Worm (Caenorhabditis elegans): Measurements from ENCODE around the gene hpo-31.

Gene hpo-31

DNA sequence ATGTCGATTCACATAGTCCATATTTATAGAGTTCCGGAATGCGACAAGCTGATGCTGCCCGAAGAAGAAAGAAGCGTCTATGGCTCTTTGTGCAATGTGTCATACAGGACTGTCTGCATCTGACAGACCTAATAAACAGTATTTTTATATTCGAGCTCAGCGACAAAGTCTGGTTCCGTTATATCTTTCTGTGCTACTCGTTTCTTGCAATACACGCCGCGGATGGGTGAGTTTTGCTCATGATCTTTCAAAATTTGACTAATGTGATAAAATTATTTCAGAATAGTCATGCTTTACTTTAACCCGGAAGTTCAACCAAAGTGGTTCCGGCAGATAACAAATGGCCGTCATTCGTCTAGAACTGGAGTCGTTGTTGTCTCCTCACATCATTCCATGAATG lies 40.8 kb downstream of the hpo-31 start:
- no peak for TF ChIP-seq nhr-43 (tag; optimal IDR thresholded peaks at IDR 0.05; ENCODE audit: poor library complexity, severe bottlenecking)

DNA sequence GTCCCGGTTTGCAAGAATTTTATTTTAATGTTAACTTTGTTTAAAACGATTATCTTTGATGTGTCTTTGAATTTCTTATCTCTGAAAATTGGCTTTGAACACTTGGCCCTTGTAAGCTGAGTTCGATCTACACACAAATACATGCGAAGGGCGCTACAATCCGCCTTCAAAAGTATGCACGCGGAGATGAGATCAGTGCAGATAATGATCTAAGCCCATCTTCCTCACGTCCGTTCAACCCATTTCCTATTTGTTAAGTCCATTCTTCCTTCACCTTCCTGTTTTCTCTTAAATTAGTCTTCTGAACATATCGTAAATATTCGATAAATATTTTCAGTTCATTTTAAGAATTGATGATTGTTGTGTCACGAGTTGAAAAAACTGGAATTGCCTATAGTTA lies 43.5 kb downstream of the hpo-31 start, which contains the start of gene nhr-175:
Gene nhr-175 (plus strand): TSS at position 339 of the 400 bp plus-strand sequence.
- TF ChIP-seq elt-1 (tag; optimal IDR thresholded peaks at IDR 0.05) = peak; percentile 92
- TF ChIP-seq unc-62 (GFP tag; optimal IDR thresholded peaks at IDR 0.05) = no peak
- TF ChIP-seq lin-15B (tag; optimal IDR thresholded peaks at IDR 0.05) = no peak
- peak; percentile 52 for TF ChIP-seq nhr-25 (tag; optimal IDR thresholded peaks at IDR 0.05)
- no peak for TF ChIP-seq nhr-11 (tag; optimal IDR thresholded peaks at IDR 0.05)
- TF ChIP-seq ceh-9 (tag; optimal IDR thresholded peaks at IDR 0.05) = no peak
- TF ChIP-seq nfya-1 (tag; optimal IDR thresholded peaks at IDR 0.05; ENCODE audit: insufficient read depth) = no peak
- no peak for TF ChIP-seq nhr-28 (tag; optimal IDR thresholded peaks at IDR 0.05)
- no peak for TF ChIP-seq fkh-2 (tag; optimal IDR thresholded peaks at IDR 0.05)
- no peak for TF ChIP-seq ceh-16 (tag; optimal IDR thresholded peaks at IDR 0.05)
- TF ChIP-seq nhr-23 (tag; optimal IDR thresholded peaks at IDR 0.05) = peak; percentile 50
- TF ChIP-seq egl-5 (tag; optimal IDR thresholded peaks at IDR 0.05) = no peak
- no peak for TF ChIP-seq lsy-12 (tag; optimal IDR thresholded peaks at IDR 0.05)
- TF ChIP-seq nhr-76 (tag; optimal IDR thresholded peaks at IDR 0.05) = no peak
- TF ChIP-seq pqm-1 (tag; optimal IDR thresholded peaks at IDR 0.05) = no peak
- TF ChIP-seq snpc-4 (tag; optimal IDR thresholded peaks at IDR 0.05) = no peak
- TF ChIP-seq eor-1 (tag; optimal IDR thresholded peaks at IDR 0.05) = no peak
- no peak for TF ChIP-seq hmg-11 (tag; optimal IDR thresholded peaks at IDR 0.05)
- TF ChIP-seq nhr-67 (tag; optimal IDR thresholded peaks at IDR 0.05) = no peak
- no peak for TF ChIP-seq aly-2 (tag; optimal IDR thresholded peaks at IDR 0.05)

DNA sequence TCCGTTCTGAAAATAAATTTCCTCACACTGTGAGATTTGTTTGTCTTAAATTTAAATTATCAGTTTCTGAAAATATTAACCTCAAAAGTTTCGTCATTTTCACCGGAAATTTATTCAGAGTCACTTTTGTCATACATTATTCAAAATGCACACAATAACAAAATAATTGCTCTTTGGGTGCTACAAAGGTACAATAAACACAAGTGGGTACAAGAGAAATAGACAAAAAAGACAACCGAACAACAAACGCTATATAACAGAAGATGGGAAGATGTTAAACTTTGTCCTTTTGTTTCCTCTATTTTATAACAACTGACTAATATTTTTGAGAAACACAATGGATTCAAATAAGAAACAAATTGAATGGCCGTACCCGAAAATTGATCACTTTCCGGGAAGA lies 46.7 kb downstream of the hpo-31 start:
- TF ChIP-seq pqm-1 (tag; optimal IDR thresholded peaks at IDR 0.05) (peak; percentile 2), nhr-11 (tag; optimal IDR thresholded peaks at IDR 0.05) (peak; percentile 98), daf-12 (tag; optimal IDR thresholded peaks at IDR 0.05) (no peak)

DNA sequence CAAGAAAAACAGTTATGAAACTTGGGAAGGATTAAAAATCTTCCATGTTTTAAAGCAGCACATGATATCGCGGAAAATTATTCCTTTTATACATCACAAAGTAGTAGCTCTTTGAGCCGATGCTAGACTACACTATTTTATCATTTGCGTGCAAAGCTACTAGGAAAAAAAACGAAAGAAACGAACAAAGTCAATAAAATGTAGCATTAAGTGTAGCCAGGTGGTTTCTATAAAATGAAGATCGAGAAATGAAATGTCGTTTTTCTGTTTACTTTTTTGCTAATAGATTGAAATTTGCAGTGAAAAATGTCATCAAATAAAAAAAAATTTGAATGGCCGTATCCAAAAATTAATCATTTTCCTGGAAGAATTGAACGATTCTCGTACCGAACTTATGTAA lies 50.0 kb downstream of the hpo-31 start, which contains the start of gene cpt-5:
Gene cpt-5 (plus strand): TSS at position 301 of the 400 bp plus-strand sequence.
- TF ChIP-seq nhr-237 (tag; optimal IDR thresholded peaks at IDR 0.05) = no peak

DNA sequence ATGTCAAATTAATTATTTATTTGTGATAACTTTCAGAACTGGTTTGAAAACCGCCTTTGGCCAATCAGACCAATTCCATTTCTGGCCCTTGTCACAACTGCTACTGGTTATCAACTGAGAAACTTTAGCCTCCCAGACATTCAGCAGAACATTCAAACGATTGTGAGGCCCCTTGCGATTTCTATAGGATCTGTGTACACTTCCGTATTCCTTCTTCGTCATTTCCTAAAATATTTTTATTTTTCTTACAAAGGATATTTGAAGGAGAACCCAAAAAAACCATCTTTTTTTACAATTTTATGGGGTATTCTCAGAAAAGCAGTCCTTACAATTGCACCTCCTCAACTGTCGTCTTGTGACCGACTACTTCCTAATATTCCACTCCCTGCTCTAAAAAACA lies 50.5 kb downstream of the hpo-31 start:
- no peak for TF ChIP-seq mml-1 (tag; optimal IDR thresholded peaks at IDR 0.05)
- no peak for TF ChIP-seq ztf-4 (tag; optimal IDR thresholded peaks at IDR 0.05)
- TF ChIP-seq lin-15B (tag; optimal IDR thresholded peaks at IDR 0.05) = no peak
- no peak for TF ChIP-seq nhr-23 (tag; optimal IDR thresholded peaks at IDR 0.05)
- TF ChIP-seq nhr-11 (tag; optimal IDR thresholded peaks at IDR 0.05) = no peak
- TF ChIP-seq ceh-9 (tag; optimal IDR thresholded peaks at IDR 0.05) = no peak
- TF ChIP-seq nhr-237 (tag; optimal IDR thresholded peaks at IDR 0.05) = no peak
- no peak for TF ChIP-seq daf-12 (tag; optimal IDR thresholded peaks at IDR 0.05)
- TF ChIP-seq ztf-11 (tag; optimal IDR thresholded peaks at IDR 0.05) = no peak
- no peak for TF ChIP-seq nhr-67 (tag; optimal IDR thresholded peaks at IDR 0.05)
- no peak for TF ChIP-seq nhr-25 (tag; optimal IDR thresholded peaks at IDR 0.05)
- no peak for TF ChIP-seq lin-39 (tag; optimal IDR thresholded peaks at IDR 0.05)
- TF ChIP-seq unc-39 (tag; optimal IDR thresholded peaks at IDR 0.05) = no peak
- TF ChIP-seq tbx-2 (tag; optimal IDR thresholded peaks at IDR 0.05) = no peak
- no peak for TF ChIP-seq ceh-28 (tag; optimal IDR thresholded peaks at IDR 0.05)
- no peak for TF ChIP-seq nfya-1 (tag; optimal IDR thresholded peaks at IDR 0.05; ENCODE audit: insufficient read depth)
- TF ChIP-seq jun-1 (tag; optimal IDR thresholded peaks at IDR 0.05) = no peak
- no peak for TF ChIP-seq ceh-82 (tag; optimal IDR thresholded peaks at IDR 0.05)
